Worm (Caenorhabditis elegans) whole organism, mixed stage, embryonic: ENCODE results near the gene T05C1.5.

Experiments used
- M03D4.4 ChIP-seq: sonication (generic microtip); optimal IDR thresholded peaks from 2 replicates; lab custom pipeline; 2017; ENCODE audit warnings: mild to moderate bottlenecking, missing genetic modification characterization, missing compliant biosample characterization
- blmp-1 ChIP-seq: fragments of 150-350 bp; optimal IDR thresholded peaks from 2 replicates; lab custom pipeline; 2014; ENCODE audit warnings: missing biosample characterization, missing genetic modification characterization
- ceh-39 ChIP-seq: fragments of 150-350 bp; optimal IDR thresholded peaks from 2 replicates; lab custom pipeline; 2014; ENCODE audit warnings: missing biosample characterization, missing genetic modification characterization
- ceh-43 ChIP-seq: fragments of 200-800 bp; sonication (Bioruptor generic); optimal IDR thresholded peaks from 2 replicates; lab custom pipeline; 2018; ENCODE audit warnings: mild to moderate bottlenecking, missing genetic modification characterization, moderate library complexity, missing compliant biosample characterization
- ceh-83 ChIP-seq: fragments of 200-800 bp; sonication (Bioruptor generic); optimal IDR thresholded peaks from 2 replicates; lab custom pipeline; 2018; ENCODE audit warnings: mild to moderate bottlenecking, missing genetic modification characterization, missing compliant biosample characterization
- ces-1 ChIP-seq: fragments of 150-350 bp; optimal IDR thresholded peaks from 2 replicates; lab custom pipeline; 2014; ENCODE audit warnings: missing biosample characterization, missing genetic modification reagents, missing genetic modification characterization
- cnd-1 ChIP-seq: fragments of 200-800 bp; sonication (Bioruptor generic); optimal IDR thresholded peaks from 2 replicates; lab custom pipeline; 2018; ENCODE audit warnings: mild to moderate bottlenecking, missing genetic modification characterization, missing compliant biosample characterization
- elt-1 ChIP-seq: sonication (generic microtip); optimal IDR thresholded peaks from 2 replicates; lab custom pipeline; 2017; ENCODE audit warnings: missing genetic modification characterization, mild to moderate bottlenecking, missing compliant biosample characterization, antibody characterized with exemption, moderate library complexity, borderline replicate concordance; ENCODE audit not compliant: insufficient read depth
- ham-2 ChIP-seq: fragments of 200-800 bp; sonication (Bioruptor generic); optimal IDR thresholded peaks from 2 replicates; lab custom pipeline; 2018; ENCODE audit warnings: mild to moderate bottlenecking, missing genetic modification characterization, missing compliant biosample characterization
- hlh-1 ChIP-seq: fragments of 150-350 bp; optimal IDR thresholded peaks from 2 replicates; lab custom pipeline; 2014; ENCODE audit warnings: missing biosample characterization, missing genetic modification reagents, missing genetic modification characterization
- lin-32 ChIP-seq: fragments of 200-800 bp; sonication (Bioruptor generic); optimal IDR thresholded peaks from 2 replicates; lab custom pipeline; 2018; ENCODE audit warnings: mild to moderate bottlenecking, missing genetic modification characterization, missing compliant biosample characterization
- mab-5 ChIP-seq: fragments of 150-350 bp; optimal IDR thresholded peaks from 2 replicates; lab custom pipeline; 2014; ENCODE audit warnings: missing biosample characterization, missing genetic modification characterization
- nhr-237 ChIP-seq: fragments of 150-350 bp; optimal IDR thresholded peaks from 2 replicates; lab custom pipeline; 2014; ENCODE audit warnings: missing biosample characterization, missing genetic modification characterization
- nhr-28 ChIP-seq: fragments of 150-350 bp; optimal IDR thresholded peaks from 2 replicates; lab custom pipeline; 2014; ENCODE audit warnings: missing biosample characterization, missing genetic modification characterization
- pha-4 ChIP-seq: fragments of 150-350 bp; optimal IDR thresholded peaks from 2 replicates; lab custom pipeline; 2018; ENCODE audit warnings: missing biosample characterization, missing genetic modification reagents, missing genetic modification characterization
- sem-2 ChIP-seq: fragments of 200-800 bp; sonication (Bioruptor generic); optimal IDR thresholded peaks from 2 replicates; lab custom pipeline; 2018; ENCODE audit warnings: mild to moderate bottlenecking, missing genetic modification characterization, missing compliant biosample characterization
- sptf-1 ChIP-seq: sonication (generic microtip); optimal IDR thresholded peaks from 2 replicates; lab custom pipeline; 2017; ENCODE audit warnings: mild to moderate bottlenecking, missing genetic modification characterization, moderate library complexity, missing compliant biosample characterization
- tbx-8 ChIP-seq: fragments of 200-800 bp; sonication (Bioruptor generic); optimal IDR thresholded peaks from 2 replicates; lab custom pipeline; 2018; ENCODE audit warnings: mild to moderate bottlenecking, missing genetic modification characterization, moderate library complexity, missing compliant biosample characterization
- unc-120 ChIP-seq: sonication (generic microtip); optimal IDR thresholded peaks from 2 replicates; lab custom pipeline; 2017; ENCODE audit warnings: missing genetic modification characterization, missing compliant biosample characterization; ENCODE audit not compliant: poor library complexity, severe bottlenecking
- unc-39 ChIP-seq: fragments of 150-350 bp; optimal IDR thresholded peaks from 2 replicates; lab custom pipeline; 2014; ENCODE audit warnings: missing biosample characterization, missing genetic modification characterization
- unc-62 ChIP-seq: fragments of 150-350 bp; optimal IDR thresholded peaks from 2 replicates; lab custom pipeline; 2014; ENCODE audit warnings: missing biosample characterization, missing genetic modification reagents, missing genetic modification characterization
- zip-8 ChIP-seq: fragments of 150-350 bp; optimal IDR thresholded peaks from 2 replicates; lab custom pipeline; 2014; ENCODE audit warnings: missing biosample characterization, missing genetic modification characterization
- ztf-11 ChIP-seq: fragments of 150-350 bp; optimal IDR thresholded peaks from 2 replicates; lab custom pipeline; 2014; ENCODE audit warnings: missing biosample characterization, missing genetic modification characterization

Gene T05C1.5

DNA sequence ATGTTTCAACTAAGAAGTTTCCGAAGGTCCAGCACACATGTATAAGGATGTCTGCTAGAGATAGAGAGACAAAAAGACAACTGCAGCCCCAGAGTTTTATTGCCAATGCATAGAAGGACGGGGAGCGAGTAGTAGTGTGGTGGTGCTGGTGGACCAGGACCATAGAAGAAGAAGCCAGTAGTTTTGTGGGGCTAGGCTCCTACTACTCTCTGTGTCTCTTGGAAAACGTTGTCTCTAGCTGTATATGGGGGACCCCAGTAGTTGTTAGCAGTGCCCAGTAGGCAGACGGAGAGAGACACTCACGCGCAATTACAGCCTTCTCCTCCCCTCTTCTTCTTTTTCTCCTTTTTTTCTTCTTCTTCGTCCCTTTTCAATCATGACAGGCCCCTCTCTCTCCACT lies 34.6 kb downstream of the T05C1.5 start:
- TF ChIP-seq lin-32 (GFP tag; lab: Kevin White, UChicago), result no peak
- TF ChIP-seq ces-1 (GFP tag; lab: Kevin White, UChicago), result peak; percentile 45

DNA sequence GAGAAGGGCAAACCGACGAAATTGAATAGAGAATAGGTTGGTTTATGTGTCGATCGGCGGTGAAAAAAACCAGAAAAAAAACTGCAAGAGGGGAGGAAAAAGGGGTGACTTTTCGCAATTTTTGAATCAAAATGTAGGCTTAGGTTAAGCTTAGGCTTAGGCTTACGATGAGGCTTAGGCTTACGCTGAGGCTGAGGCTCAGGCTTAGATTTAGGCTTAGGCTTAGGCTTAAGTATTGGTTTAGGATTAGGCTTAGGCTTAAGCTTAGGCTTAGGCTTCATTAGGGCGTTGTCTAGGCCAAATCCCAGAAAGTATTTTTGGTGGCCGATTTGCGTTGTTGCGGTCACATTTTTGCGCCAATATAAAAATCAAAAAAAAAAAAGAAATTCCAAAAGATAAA lies 35.8 kb downstream of the T05C1.5 start:
- no peak for TF ChIP-seq elt-1 (tag; lab: Kevin White, UChicago)
- no peak for TF ChIP-seq unc-62
- TF ChIP-seq unc-120 (tag; lab: Kevin White, UChicago), result no peak
- no peak for TF ChIP-seq zip-8 (tag; lab: Kevin White, UChicago)
- TF ChIP-seq ceh-83 (GFP tag; lab: Kevin White, UChicago), result no peak
- no peak for TF ChIP-seq nhr-28 (tag; lab: Kevin White, UChicago)
- no peak for TF ChIP-seq ceh-39 (tag; lab: Kevin White, UChicago)
- no peak for TF ChIP-seq mab-5 (tag; lab: Kevin White, UChicago)
- TF ChIP-seq M03D4.4 (tag; lab: Kevin White, UChicago), result no peak
- no peak for TF ChIP-seq pha-4
- TF ChIP-seq blmp-1 (tag; lab: Kevin White, UChicago), result no peak

DNA sequence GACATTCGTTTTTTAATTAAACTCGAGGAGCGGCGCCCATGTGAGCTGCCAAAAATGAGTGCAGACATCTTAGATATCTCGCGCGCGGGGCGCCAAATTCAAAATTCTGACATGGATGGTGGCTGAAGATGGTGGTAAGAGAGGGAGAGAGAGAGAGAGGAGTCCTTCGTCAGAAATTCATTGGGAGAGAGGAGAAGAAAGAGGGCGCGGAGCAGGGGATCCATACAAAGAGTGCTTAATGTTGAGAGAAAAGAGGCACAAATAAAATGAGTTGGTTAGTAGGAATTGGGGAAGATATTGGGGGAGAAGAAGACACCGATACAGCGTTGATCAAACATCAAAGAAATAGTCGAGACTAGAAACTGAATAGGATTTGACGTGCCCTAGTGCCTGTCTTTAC lies 37.2 kb downstream of the T05C1.5 start:
- TF ChIP-seq unc-39 (tag; lab: Kevin White, UChicago) (no peak), ces-1 (GFP tag; lab: Kevin White, UChicago) (peak; percentile 55)

DNA sequence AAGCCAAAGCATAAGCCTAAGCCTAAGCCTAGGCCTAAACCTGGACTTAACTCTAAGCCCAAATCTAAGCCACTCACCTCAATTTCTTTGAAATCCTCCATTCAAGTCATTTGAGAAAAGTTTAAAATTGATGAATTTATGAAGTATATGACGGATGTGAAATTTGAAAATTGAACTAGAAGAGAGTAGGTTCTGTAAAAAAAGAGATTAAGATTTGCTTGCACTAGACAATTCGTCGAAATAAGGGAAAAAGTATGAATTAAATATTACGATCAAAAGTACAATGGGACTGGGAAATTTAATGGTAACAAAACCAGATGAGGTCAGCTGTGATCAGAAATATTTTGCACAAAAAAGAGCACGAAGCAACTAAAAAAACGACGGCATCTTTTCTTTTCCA lies 37.6 kb downstream of the T05C1.5 start, which contains the start of gene twk-2:
Gene twk-2, minus strand, starts transcription at position 101 of the 400 bp plus-strand sequence.
- no peak for TF ChIP-seq M03D4.4 (tag; lab: Kevin White, UChicago)
- no peak for TF ChIP-seq ceh-43
- TF ChIP-seq elt-1 (tag; lab: Kevin White, UChicago), result no peak
- TF ChIP-seq hlh-1 (tag; lab: Kevin White, UChicago), result no peak
- TF ChIP-seq lin-32 (GFP tag; lab: Kevin White, UChicago), result no peak
- no peak for TF ChIP-seq ceh-39 (tag; lab: Kevin White, UChicago)
- no peak for TF ChIP-seq cnd-1 (tag; lab: Kevin White, UChicago)
- no peak for TF ChIP-seq ces-1 (GFP tag; lab: Kevin White, UChicago)

DNA sequence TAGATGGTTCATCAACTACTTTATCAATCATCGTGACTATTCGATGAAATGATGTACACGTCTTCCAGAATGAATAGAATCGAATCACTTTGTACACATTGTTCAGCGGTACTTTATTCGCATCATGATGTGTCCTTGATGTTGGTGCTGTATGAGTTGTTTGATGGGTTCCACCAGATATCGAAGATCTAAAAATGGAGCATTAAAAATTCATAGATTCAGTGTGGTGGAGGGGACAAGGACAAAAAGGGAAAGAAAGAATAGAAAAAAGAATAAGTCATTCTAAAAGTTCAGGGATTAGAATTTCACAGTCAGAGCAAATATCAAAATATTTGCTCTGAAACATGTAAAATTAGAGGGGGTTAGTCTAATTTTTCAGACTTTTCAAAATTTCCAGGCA lies 45.8 kb downstream of the T05C1.5 start:
- TF ChIP-seq ceh-43 (no peak), nhr-28 (tag; lab: Kevin White, UChicago) (no peak), sem-2 (GFP tag; lab: Kevin White, UChicago) (no peak), hlh-1 (tag; lab: Kevin White, UChicago) (no peak), sptf-1 (no peak), ztf-11 (tag; lab: Kevin White, UChicago) (no peak), M03D4.4 (tag; lab: Kevin White, UChicago) (no peak), pha-4 (no peak), cnd-1 (tag; lab: Kevin White, UChicago) (no peak)

DNA sequence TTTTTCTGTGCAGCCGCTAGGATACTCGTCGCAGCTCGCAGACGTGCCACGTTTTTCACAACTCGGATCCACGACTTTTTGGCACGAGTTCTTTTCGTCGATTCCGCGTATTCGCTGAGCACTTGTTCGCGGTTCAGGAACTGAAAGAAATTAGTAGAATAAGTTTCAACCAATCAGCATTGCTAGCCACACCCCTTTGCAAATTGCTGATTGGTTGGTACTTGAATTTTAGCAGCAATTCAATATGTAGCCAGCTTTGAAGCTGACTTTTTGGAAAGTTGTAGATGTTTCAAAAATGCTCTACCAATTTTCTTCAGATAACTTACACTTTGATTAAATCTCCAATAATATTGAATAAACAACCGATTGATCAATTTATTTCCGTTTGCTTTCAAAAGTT lies 49.4 kb downstream of the T05C1.5 start:
- TF ChIP-seq mab-5 (tag; lab: Kevin White, UChicago) (no peak), ham-2 (no peak), unc-62 (no peak), ceh-43 (no peak), tbx-8 (GFP tag; lab: Kevin White, UChicago) (no peak), nhr-237 (no peak), M03D4.4 (tag; lab: Kevin White, UChicago) (no peak)
